Fruit fly (Drosophila melanogaster): Measurements from ENCODE around the gene CG10669.

The CG10669 gene

dm6 chr3R:25295320-25296020 lies 39.6 kb downstream of the CG10669 start, which contains the start of gene CG31102:
TSS of gene CG31102 (minus strand) at chr3R:25295594.
- TF ChIP-seq CG34367 (tag; optimal IDR thresholded peaks at IDR 0.05) (no peak), CG13204 (GFP tag; optimal IDR thresholded peaks at IDR 0.05) (no peak), EcR (GFP tag; optimal IDR thresholded peaks at IDR 0.05) (peak; percentile 63), CG32121 (GFP tag; IDR thresholded peaks at IDR 0.05) (peak; percentile 43; the same call in 1 of the 2 replicates), gl (tag; optimal IDR thresholded peaks at IDR 0.05) (no peak)

DNA sequence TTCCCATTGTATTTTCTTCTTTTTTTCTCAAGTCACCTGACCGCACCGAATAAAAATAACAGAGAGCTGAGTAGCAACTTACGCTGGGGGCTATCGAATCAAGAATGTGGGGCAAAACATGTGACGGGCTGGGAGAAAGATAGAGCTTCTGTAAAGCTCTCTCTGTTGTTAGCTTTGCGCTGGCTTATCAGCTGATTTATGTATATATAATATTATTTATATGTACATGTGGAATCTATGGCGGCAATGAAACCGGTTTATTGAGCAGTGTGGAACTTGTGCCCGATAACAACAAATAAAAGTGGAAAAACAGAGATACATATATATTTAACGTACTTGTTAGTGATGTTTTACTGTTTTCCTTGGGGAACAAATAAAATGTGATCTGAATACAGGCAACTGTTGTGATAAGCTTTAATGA lies 42.2 kb downstream of the CG10669 start, which contains the start of gene CG31098:
Gene CG31098, minus strand, starts transcription at position 114 of the 421 bp plus-strand sequence.
- TF ChIP-seq rn (GFP tag; IDR thresholded peaks at IDR 0.05): no peak
- peak; percentile 10 for TF ChIP-seq Pif1A (GFP tag; optimal IDR thresholded peaks at IDR 0.05)
- TF ChIP-seq Pif1B (GFP tag; optimal IDR thresholded peaks at IDR 0.05): peak; percentile 37

- TF ChIP-seq D1 (tag; optimal IDR thresholded peaks at IDR 0.05) (no peak), EcR (GFP tag; optimal IDR thresholded peaks at IDR 0.05) (no peak), Snoo (tag; optimal IDR thresholded peaks at IDR 0.05) (no peak), rn (GFP tag; IDR thresholded peaks at IDR 0.05) (no peak), Ets98B (GFP tag; IDR thresholded peaks at IDR 0.05) (no peak), fd96Ca (GFP tag; IDR thresholded peaks at IDR 0.05) (no peak)
These were observed 45.5 kb downstream of the CG10669 start, which contains the start of gene CG11893 for dm6 chr3R:25289589-25289988. TSS of gene CG11893 (plus strand) at chr3R:25289889.

dm6 chr3R:25287128-25287527 lies 47.9 kb downstream of the CG10669 start, which contains the start of gene CG13658:
TSS of gene CG13658 (plus strand) at chr3R:25287474.
- TF ChIP-seq CG17806 (tag; optimal IDR thresholded peaks at IDR 0.05) (no peak), CG13204 (GFP tag; optimal IDR thresholded peaks at IDR 0.05) (no peak), CG4496 (GFP tag; IDR thresholded peaks at IDR 0.05) (no peak), CG9948 (tag; optimal IDR thresholded peaks at IDR 0.05) (no peak), CG12605 (GFP tag; IDR thresholded peaks at IDR 0.05) (no peak), fd96Ca (GFP tag; IDR thresholded peaks at IDR 0.05) (no peak), Ets98B (GFP tag; IDR thresholded peaks at IDR 0.05) (no peak), D1 (tag; optimal IDR thresholded peaks at IDR 0.05) (no peak), Pif1A (GFP tag; optimal IDR thresholded peaks at IDR 0.05) (no peak), CG15710 (tag; optimal IDR thresholded peaks at IDR 0.05) (no peak), CG10348 (GFP tag; IDR thresholded peaks at IDR 0.05) (no peak), CG34367 (tag; optimal IDR thresholded peaks at IDR 0.05) (no peak), CG8159 (tag; optimal IDR thresholded peaks at IDR 0.05) (no peak), Pif1B (GFP tag; optimal IDR thresholded peaks at IDR 0.05) (no peak), gl (tag; optimal IDR thresholded peaks at IDR 0.05) (no peak), Snoo (tag; optimal IDR thresholded peaks at IDR 0.05) (no peak), CG32121 (GFP tag; IDR thresholded peaks at IDR 0.05) (no peak), CG14655 (GFP tag; optimal IDR thresholded peaks at IDR 0.05) (no peak), CG8301 (tag; optimal IDR thresholded peaks at IDR 0.05) (no peak)

dm6 chr3R:25285173-25285572 lies 49.9 kb downstream of the CG10669 start, which contains the start of gene CG31104:
TSS of gene CG31104 (plus strand) at chr3R:25285473.
- no peak for TF ChIP-seq CG8159 (tag; optimal IDR thresholded peaks at IDR 0.05)
- no peak for TF ChIP-seq Pif1A (GFP tag; optimal IDR thresholded peaks at IDR 0.05)
- TF ChIP-seq Snoo (tag; optimal IDR thresholded peaks at IDR 0.05): no peak
- no peak for TF ChIP-seq CG9948 (tag; optimal IDR thresholded peaks at IDR 0.05)
- TF ChIP-seq CG10348 (GFP tag; IDR thresholded peaks at IDR 0.05): no peak
- no peak for TF ChIP-seq CG17806 (tag; optimal IDR thresholded peaks at IDR 0.05)
- TF ChIP-seq CG12605 (GFP tag; IDR thresholded peaks at IDR 0.05): no peak
- TF ChIP-seq CG13204 (GFP tag; optimal IDR thresholded peaks at IDR 0.05): no peak
- TF ChIP-seq EcR (GFP tag; optimal IDR thresholded peaks at IDR 0.05): no peak
- TF ChIP-seq gl (tag; optimal IDR thresholded peaks at IDR 0.05): no peak
- TF ChIP-seq rn (GFP tag; IDR thresholded peaks at IDR 0.05): no peak
- no peak for TF ChIP-seq Ets98B (GFP tag; IDR thresholded peaks at IDR 0.05)
- TF ChIP-seq Pif1B (GFP tag; optimal IDR thresholded peaks at IDR 0.05): no peak
- TF ChIP-seq CG14655 (GFP tag; optimal IDR thresholded peaks at IDR 0.05): no peak
- TF ChIP-seq CG15710 (tag; optimal IDR thresholded peaks at IDR 0.05): no peak
- TF ChIP-seq fd96Ca (GFP tag; IDR thresholded peaks at IDR 0.05): no peak
- TF ChIP-seq CG34367 (tag; optimal IDR thresholded peaks at IDR 0.05): no peak
- no peak for TF ChIP-seq CG32121 (GFP tag; IDR thresholded peaks at IDR 0.05)

- no peak for TF ChIP-seq CG13204 (GFP tag; optimal IDR thresholded peaks at IDR 0.05)
These were observed 51.8 kb downstream of the CG10669 start, which contains the start of gene CG31300 for dm6 chr3R:25283209-25283670. TSS of gene CG31300 (plus strand) at chr3R:25283620.

All from whole organism, pupa.